Worm (Caenorhabditis elegans): ENCODE measurements around the gene F45D11.5.
"Not testable (repeated sequence)": the region's sequence is repeated elsewhere in the genome, so short reads cannot be mapped to it uniquely, and the experiment has no call there.

Gene F45D11.5

ce11 chrII:982842-983241, 18.7 kb upstream of the F45D11.5 start, which contains the start of gene srh-274:
TSS of gene srh-274 (plus strand) at chrII:983142.
- TF ChIP-seq madf-5 (GFP tag; IDR thresholded peaks at IDR 0.05) (no peak), aha-1 (tag) (peak; percentile 45)

ce11 chrII:985703-986102, 15.8 kb upstream of the F45D11.5 start, which contains the start of gene fbxc-40:
TSS of gene fbxc-40 (plus strand) at chrII:986003.
- not testable (repeated sequence) for TF ChIP-seq nhr-10 (tag; optimal IDR thresholded peaks at IDR 0.05); lin-15B (tag; optimal IDR thresholded peaks at IDR 0.05); dmd-6 (GFP tag; IDR thresholded peaks at IDR 0.05)

ce11 chrII:988437-988836, 13.1 kb upstream of the F45D11.5 start, which contains the start of gene fbxc-39:
TSS of gene fbxc-39 (plus strand) at chrII:988737.
- TF ChIP-seq cey-2 (tag; optimal IDR thresholded peaks at IDR 0.05; ENCODE audit: borderline replicate concordance, insufficient read depth): no peak
- no peak for TF ChIP-seq unc-62 (GFP tag; optimal IDR thresholded peaks at IDR 0.05 in 1 of 2)
- no peak for TF ChIP-seq unc-62 (tag; optimal IDR thresholded peaks at IDR 0.05)
- TF ChIP-seq Y75B8A.6 (GFP tag; IDR thresholded peaks at IDR 0.05): no peak
- TF ChIP-seq zag-1 (tag; optimal IDR thresholded peaks at IDR 0.05): no peak
- no peak for TF ChIP-seq F26F4.8 (GFP tag; conservative IDR thresholded peaks at IDR 0.05)

ce11 chrII:991300-991699, 10.2 kb upstream of the F45D11.5 start, which contains the start of gene fbxc-42:
TSS of gene fbxc-42 (plus strand) at chrII:991600.
- TF ChIP-seq mdl-1 (tag; optimal IDR thresholded peaks at IDR 0.05): no peak
- no peak for TF ChIP-seq snpc-4 (tag; optimal IDR thresholded peaks at IDR 0.05)
- TF ChIP-seq lir-3 (tag; optimal IDR thresholded peaks at IDR 0.05): no peak
- no peak for TF ChIP-seq dmd-8 (GFP tag; IDR thresholded peaks at IDR 0.05)
- TF ChIP-seq mxl-3 (GFP tag; optimal IDR thresholded peaks at IDR 0.05): no peak
- no peak for TF ChIP-seq hlh-11 (tag; optimal IDR thresholded peaks at IDR 0.05)
- TF ChIP-seq ceh-20 (GFP tag; IDR thresholded peaks at IDR 0.05): no peak
- TF ChIP-seq ceh-62 (tag; optimal IDR thresholded peaks at IDR 0.05): no peak
- TF ChIP-seq hif-1 (tag; optimal IDR thresholded peaks at IDR 0.05): no peak
- no peak for TF ChIP-seq saeg-2 (GFP tag; IDR thresholded peaks at IDR 0.05)
- no peak for TF ChIP-seq fos-1 (tag; optimal IDR thresholded peaks at IDR 0.05)
- TF ChIP-seq unc-39 (tag; optimal IDR thresholded peaks at IDR 0.05): no peak
- no peak for TF ChIP-seq Y105C5A.15 (GFP tag; IDR thresholded peaks at IDR 0.05)
- TF ChIP-seq lin-29 (GFP tag; IDR thresholded peaks at IDR 0.05): no peak
- no peak for TF ChIP-seq ces-1 (GFP tag; optimal IDR thresholded peaks at IDR 0.05)

- TF ChIP-seq sdz-12 (GFP tag; optimal IDR thresholded peaks at IDR 0.05); ztf-7 (tag; optimal IDR thresholded peaks at IDR 0.05); Y105C5A.15 (GFP tag; IDR thresholded peaks at IDR 0.05): not testable (repeated sequence)
These were observed 7.3 kb upstream of the F45D11.5 start, which contains the start of gene F45D11.7 for ce11 chrII:994231-994630. TSS of gene F45D11.7 (plus strand) at chrII:994531.

ce11 chrII:996112-996511, 5.4 kb upstream of the F45D11.5 start, which contains the start of gene F45D11.11:
TSS of gene F45D11.11 (minus strand) at chrII:996212.
- TF ChIP-seq nhr-25 (tag; optimal IDR thresholded peaks at IDR 0.05; ENCODE audit: borderline replicate concordance, insufficient read depth); nhr-6 (tag; optimal IDR thresholded peaks at IDR 0.05); madf-5 (GFP tag; IDR thresholded peaks at IDR 0.05): not testable (repeated sequence)

- TF ChIP-seq nhr-76 (tag; optimal IDR thresholded peaks at IDR 0.05) (no peak), ztf-11 (tag; optimal IDR thresholded peaks at IDR 0.05) (no peak), ceh-28 (tag; optimal IDR thresholded peaks at IDR 0.05) (no peak), Y105C5A.15 (GFP tag; IDR thresholded peaks at IDR 0.05) (no peak), Y75B8A.6 (GFP tag; IDR thresholded peaks at IDR 0.05) (no peak), madf-9 (GFP tag; conservative IDR thresholded peaks at IDR 0.05) (no peak), zfp-3 (GFP tag; conservative IDR thresholded peaks at IDR 0.05) (no peak), dmd-9 (GFP tag; IDR thresholded peaks at IDR 0.05) (no peak), zip-2 (tag; optimal IDR thresholded peaks at IDR 0.05) (no peak)
These were observed 2.0 kb upstream of the F45D11.5 start, which contains the start of gene fbxb-29 for ce11 chrII:999493-999892. TSS of gene fbxb-29 (minus strand) at chrII:999593.

Measured in whole organism, L4 larva.